Worm (Caenorhabditis elegans): Measurements from ENCODE around the gene C44C10.11.

Gene C44C10.11

ce11 chrX:11745821-11746485, 35.8 kb upstream of the C44C10.11 start, which contains the start of gene C40H5.2:
TSS of gene C40H5.2 (plus strand) at chrX:11746076.
- TF ChIP-seq ztf-22 (GFP tag; optimal IDR thresholded peaks at IDR 0.05) (no peak), dox-1 (GFP tag; IDR thresholded peaks at IDR 0.05) (no peak), ztf-26 (tag; optimal IDR thresholded peaks at IDR 0.05) (no peak), chd-7 (tag; optimal IDR thresholded peaks at IDR 0.05) (no peak), attf-6 (GFP tag; IDR thresholded peaks at IDR 0.05) (no peak), rec-8 (tag; optimal IDR thresholded peaks at IDR 0.05) (no peak), ama-1 (optimal IDR thresholded peaks at IDR 0.05) (no peak), ama-1 (GFP tag; optimal IDR thresholded peaks at IDR 0.05) (no peak), nhr-90 (tag; optimal IDR thresholded peaks at IDR 0.05) (no peak), lin-40 (tag; optimal IDR thresholded peaks at IDR 0.05) (no peak), ceh-58 (GFP tag; IDR thresholded peaks at IDR 0.05) (no peak), lin-35 (GFP tag; optimal IDR thresholded peaks at IDR 0.05) (no peak)

ce11 chrX:11743723-11744122, 33.6 kb upstream of the C44C10.11 start:
- TF ChIP-seq Y95B8A.8 (GFP tag; IDR thresholded peaks at IDR 0.05) = no peak
- TF ChIP-seq attf-3 (GFP tag; conservative IDR thresholded peaks at IDR 0.05) = no peak
- TF ChIP-seq ceh-40 (GFP tag; IDR thresholded peaks at IDR 0.05) = no peak
- no peak for TF ChIP-seq nhr-120 (GFP tag; IDR thresholded peaks at IDR 0.05)
- no peak for TF ChIP-seq T07F8.4 (tag; optimal IDR thresholded peaks at IDR 0.05)
- TF ChIP-seq pha-4 (tag; optimal IDR thresholded peaks at IDR 0.05) = no peak
- TF ChIP-seq madf-6 (GFP tag; IDR thresholded peaks at IDR 0.05) = no peak
- TF ChIP-seq ccch-3 (GFP tag; optimal IDR thresholded peaks at IDR 0.05) = no peak
- TF ChIP-seq nhr-179 (tag; optimal IDR thresholded peaks at IDR 0.05) = no peak
- no peak for TF ChIP-seq B0336.3 (GFP tag; IDR thresholded peaks at IDR 0.05)
- no peak for TF ChIP-seq lsy-27 (tag; optimal IDR thresholded peaks at IDR 0.05; ENCODE audit: borderline replicate concordance, insufficient read depth)
- no peak for TF ChIP-seq F39B2.1 (GFP tag; IDR thresholded peaks at IDR 0.05)
- TF ChIP-seq lsl-1 (GFP tag; optimal IDR thresholded peaks at IDR 0.05) = no peak
- TF ChIP-seq ztf-3 (GFP tag; optimal IDR thresholded peaks at IDR 0.05) = no peak
- no peak for TF ChIP-seq lin-54 (GFP tag; optimal IDR thresholded peaks at IDR 0.05)
- TF ChIP-seq nfyb-1 (GFP tag; IDR thresholded peaks at IDR 0.05) = no peak
- no peak for TF ChIP-seq fkh-3 (tag; optimal IDR thresholded peaks at IDR 0.05)

DNA sequence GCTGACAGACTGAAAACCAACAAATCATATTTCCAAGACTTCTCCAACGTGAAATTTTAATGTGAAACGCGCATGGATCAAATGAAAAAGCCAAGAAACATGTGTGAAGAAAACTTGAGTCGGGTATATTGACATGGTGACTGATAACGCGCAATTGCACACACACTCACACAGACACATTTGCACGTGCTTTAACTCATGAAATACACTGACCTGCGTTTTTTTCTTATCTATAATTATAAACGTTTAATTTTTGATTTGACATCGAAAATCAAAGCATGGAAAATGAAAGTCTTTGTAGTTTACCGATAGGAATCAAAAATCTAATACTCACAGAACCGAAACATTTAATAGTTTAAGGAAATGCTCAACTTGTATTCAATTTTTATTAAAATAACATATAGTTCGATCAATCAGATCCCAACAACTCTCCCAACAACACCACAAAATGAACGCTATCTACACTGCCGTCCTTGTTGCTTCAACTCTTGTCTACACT, 28.5 kb upstream of the C44C10.11 start, which contains the start of gene nspa-9:
TSS of gene nspa-9 (plus strand) at position 449 of the 499 bp plus-strand sequence.
- no peak for TF ChIP-seq ceh-100 (GFP tag; IDR thresholded peaks at IDR 0.05)
- TF ChIP-seq pha-4 (tag; optimal IDR thresholded peaks at IDR 0.05) = peak; percentile 38
- TF ChIP-seq nhr-120 (GFP tag; IDR thresholded peaks at IDR 0.05) = no peak
- TF ChIP-seq Y56A3A.18 (GFP tag; IDR thresholded peaks at IDR 0.05) = no peak
- TF ChIP-seq lsy-27 (tag; optimal IDR thresholded peaks at IDR 0.05; ENCODE audit: borderline replicate concordance, insufficient read depth) = no peak
- no peak for TF ChIP-seq nfya-1 (tag; optimal IDR thresholded peaks at IDR 0.05; ENCODE audit: borderline replicate concordance, insufficient read depth)
- TF ChIP-seq nhr-80 (tag; optimal IDR thresholded peaks at IDR 0.05) = peak; percentile 86
- TF ChIP-seq atf-7 (tag; optimal IDR thresholded peaks at IDR 0.05) = peak; percentile 9

- no peak for TF ChIP-seq F52B5.7 (tag; optimal IDR thresholded peaks at IDR 0.05)
- no peak for TF ChIP-seq pbrm-1 (GFP tag; IDR thresholded peaks at IDR 0.05)
- TF ChIP-seq him-1 (tag; optimal IDR thresholded peaks at IDR 0.05) = no peak
- TF ChIP-seq cebp-2 (GFP tag; IDR thresholded peaks at IDR 0.05) = no peak
- no peak for TF ChIP-seq K12H6.12 (tag; optimal IDR thresholded peaks at IDR 0.05)
- no peak for TF ChIP-seq pha-4 (tag; optimal IDR thresholded peaks at IDR 0.05)
- TF ChIP-seq dpff-1 (tag; optimal IDR thresholded peaks at IDR 0.05) = no peak
- no peak for TF ChIP-seq xnd-1 (tag; optimal IDR thresholded peaks at IDR 0.05)
- no peak for TF ChIP-seq snpc-3.4 (tag; optimal IDR thresholded peaks at IDR 0.05)
- no peak for TF ChIP-seq madf-3 (GFP tag; IDR thresholded peaks at IDR 0.05)
These were observed 26.9 kb upstream of the C44C10.11 start, which contains the start of gene D1053.3 for ce11 chrX:11737053-11737452. TSS of gene D1053.3 (minus strand) at chrX:11737153.

All from whole organism, young adult.